Worm (Caenorhabditis elegans): ENCODE results near the gene T25F10.1.

DNA sequence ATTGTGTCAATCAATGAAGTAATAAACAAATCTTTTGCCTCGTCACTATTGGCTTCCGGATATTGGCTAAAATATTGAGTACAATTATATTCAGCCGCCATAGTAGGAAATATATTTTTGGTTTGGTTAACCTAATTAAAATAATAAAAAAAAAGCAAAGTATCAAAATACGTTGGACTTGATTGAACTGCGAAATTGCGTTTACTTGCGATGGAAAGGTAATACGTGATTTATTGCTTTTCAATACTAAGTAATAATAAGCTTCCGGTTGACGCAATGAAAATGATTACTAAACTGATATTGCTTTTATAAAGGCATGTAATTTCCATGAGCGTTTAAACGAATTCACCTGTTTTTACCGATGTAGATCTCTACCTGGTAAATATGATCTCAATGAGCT lies 31.3 kb downstream of the T25F10.1 start, which contains the start of gene dmsr-9:
- TF ChIP-seq nhr-76 (tag; optimal IDR thresholded peaks at IDR 0.05) (no peak), daf-12 (tag; optimal IDR thresholded peaks at IDR 0.05) (no peak), zag-1 (tag; optimal IDR thresholded peaks at IDR 0.05) (no peak), pha-4 (GFP tag; IDR thresholded peaks at IDR 0.05) (no peak), pha-4 (tag; optimal IDR thresholded peaks at IDR 0.05) (no peak)

All from whole organism, L4 larva.